Worm (Caenorhabditis elegans): ENCODE data around the gene F37C12.18.
A peak's percentile ranks its signal among the peaks of the same experiment; 100 is the strongest.

The F37C12.18 gene

DNA sequence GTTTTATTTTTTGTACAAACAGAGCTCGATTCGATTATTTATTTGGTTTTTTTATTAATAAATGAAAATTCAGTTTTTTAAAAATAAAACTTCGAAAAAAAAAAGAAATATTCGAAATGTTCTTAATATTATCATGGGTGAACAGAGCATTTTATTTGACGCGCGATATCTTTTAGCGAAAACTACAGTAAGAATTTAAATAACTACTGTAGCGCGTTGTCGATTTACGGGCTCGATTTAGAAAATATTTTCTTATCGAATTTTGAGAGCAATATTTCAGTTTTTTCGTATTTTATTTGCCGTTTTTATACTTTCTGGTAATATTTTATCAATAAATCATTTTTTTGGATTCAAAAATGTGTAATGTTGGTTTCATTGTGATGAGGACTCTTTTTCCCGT, 25.9 kb upstream of the F37C12.18 start:
- no peak for TF ChIP-seq ztf-29 (GFP tag; IDR thresholded peaks at IDR 0.05)
- no peak for TF ChIP-seq ztf-23 (GFP tag; IDR thresholded peaks at IDR 0.05)
- TF ChIP-seq med-1 (GFP tag; optimal IDR thresholded peaks at IDR 0.05; ENCODE audit: insufficient read depth) = no peak
- TF ChIP-seq ref-1 (GFP tag; conservative IDR thresholded peaks at IDR 0.05) = no peak
- no peak for TF ChIP-seq cog-1 (tag; optimal IDR thresholded peaks at IDR 0.05)
- no peak for TF ChIP-seq flt-1 (GFP tag; IDR thresholded peaks at IDR 0.05)
- no peak for TF ChIP-seq T22C8.4 (GFP tag; IDR thresholded peaks at IDR 0.05)
- no peak for TF ChIP-seq klf-2 (GFP tag; conservative IDR thresholded peaks at IDR 0.05)
- no peak for TF ChIP-seq tab-1 (GFP tag; IDR thresholded peaks at IDR 0.05)

DNA sequence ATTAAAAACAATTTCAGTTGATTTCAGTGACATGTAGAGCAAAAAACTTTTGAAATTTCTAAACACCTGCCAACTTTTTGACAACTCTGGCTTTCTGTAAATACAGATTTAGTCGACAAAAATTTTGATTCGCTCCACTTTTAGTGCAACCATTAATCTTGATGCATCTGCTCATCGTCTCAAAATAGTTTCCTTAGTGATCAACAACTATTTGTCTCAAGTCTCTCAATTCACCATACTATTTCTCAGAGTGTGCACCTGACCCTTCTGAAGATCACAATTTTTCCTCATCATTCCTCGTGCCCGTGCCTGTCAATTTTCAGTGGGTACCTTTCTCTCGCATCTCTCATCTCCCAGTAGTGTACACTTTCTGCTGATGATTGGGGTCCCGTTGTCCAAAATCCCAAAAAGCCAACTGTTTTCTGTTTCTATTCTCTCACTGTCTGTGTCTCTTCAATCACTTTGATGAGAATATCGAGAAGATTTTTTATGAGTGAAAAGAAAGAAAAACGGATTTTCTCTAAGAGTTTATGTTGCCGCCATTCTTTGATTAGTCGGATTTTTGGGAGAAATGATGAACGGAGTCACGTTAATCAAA, 21.8 kb upstream of the F37C12.18 start:
- TF ChIP-seq tab-1 (GFP tag; IDR thresholded peaks at IDR 0.05) (no peak), ref-1 (GFP tag; conservative IDR thresholded peaks at IDR 0.05) (no peak), ztf-23 (GFP tag; IDR thresholded peaks at IDR 0.05) (no peak), T22C8.4 (GFP tag; IDR thresholded peaks at IDR 0.05) (no peak), flt-1 (GFP tag; IDR thresholded peaks at IDR 0.05) (no peak), ztf-29 (GFP tag; IDR thresholded peaks at IDR 0.05) (no peak), med-1 (GFP tag; optimal IDR thresholded peaks at IDR 0.05; ENCODE audit: insufficient read depth) (no peak), cog-1 (tag; optimal IDR thresholded peaks at IDR 0.05) (no peak), klf-2 (GFP tag; conservative IDR thresholded peaks at IDR 0.05) (no peak)

DNA sequence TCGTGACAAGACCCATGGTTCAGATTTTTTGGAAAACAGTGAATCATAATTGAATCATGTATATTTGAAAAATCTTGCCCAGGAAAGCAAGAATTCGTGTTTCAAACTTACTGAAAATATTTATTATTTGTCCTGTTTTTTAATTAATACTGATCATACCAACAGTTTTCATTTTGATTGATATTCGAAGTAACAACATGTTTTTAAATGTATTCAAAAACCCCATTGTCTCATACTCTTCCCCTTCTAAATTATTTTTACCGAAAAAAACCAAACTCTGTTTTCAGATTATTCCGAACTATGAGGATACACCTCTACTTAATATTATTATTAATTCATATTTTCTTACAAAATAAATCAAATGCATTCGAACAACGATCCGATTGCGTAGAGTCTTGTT, 21.0 kb upstream of the F37C12.18 start, which contains the start of gene R151.1:
TSS of gene R151.1 (plus strand) at position 301 of the 400 bp plus-strand sequence.
- TF ChIP-seq klf-2 (GFP tag; conservative IDR thresholded peaks at IDR 0.05) = no peak
- TF ChIP-seq flt-1 (GFP tag; IDR thresholded peaks at IDR 0.05) = no peak
- TF ChIP-seq med-1 (GFP tag; optimal IDR thresholded peaks at IDR 0.05; ENCODE audit: insufficient read depth) = no peak
- TF ChIP-seq ztf-23 (GFP tag; IDR thresholded peaks at IDR 0.05) = no peak
- no peak for TF ChIP-seq cog-1 (tag; optimal IDR thresholded peaks at IDR 0.05)
- no peak for TF ChIP-seq tab-1 (GFP tag; IDR thresholded peaks at IDR 0.05)
- no peak for TF ChIP-seq ztf-29 (GFP tag; IDR thresholded peaks at IDR 0.05)
- TF ChIP-seq ref-1 (GFP tag; conservative IDR thresholded peaks at IDR 0.05) = no peak
- no peak for TF ChIP-seq T22C8.4 (GFP tag; IDR thresholded peaks at IDR 0.05)

DNA sequence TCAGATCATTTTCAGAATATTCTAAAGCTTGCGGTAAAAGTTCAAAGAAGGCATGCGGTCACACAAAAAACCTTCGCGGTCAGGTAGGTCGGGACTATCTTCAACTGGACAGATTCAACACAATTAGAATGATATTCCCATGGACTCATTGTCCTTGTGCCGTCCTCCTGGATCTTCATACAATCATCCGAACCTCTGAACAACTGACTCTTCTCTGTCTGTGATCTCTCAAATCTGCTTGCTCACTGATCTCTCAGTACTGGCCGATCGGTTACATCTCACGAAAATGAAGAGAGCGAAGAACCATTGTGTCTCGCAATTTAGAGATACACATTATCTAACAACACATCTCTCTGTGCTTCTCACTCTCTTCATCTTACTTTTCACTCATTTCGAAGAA, 20.3 kb upstream of the F37C12.18 start:
- TF ChIP-seq T22C8.4 (GFP tag; IDR thresholded peaks at IDR 0.05) (no peak), ref-1 (GFP tag; conservative IDR thresholded peaks at IDR 0.05) (no peak), tab-1 (GFP tag; IDR thresholded peaks at IDR 0.05) (no peak), cog-1 (tag; optimal IDR thresholded peaks at IDR 0.05) (no peak), klf-2 (GFP tag; conservative IDR thresholded peaks at IDR 0.05) (no peak), ztf-29 (GFP tag; IDR thresholded peaks at IDR 0.05) (no peak), ztf-23 (GFP tag; IDR thresholded peaks at IDR 0.05) (no peak), med-1 (GFP tag; optimal IDR thresholded peaks at IDR 0.05; ENCODE audit: insufficient read depth) (no peak), flt-1 (GFP tag; IDR thresholded peaks at IDR 0.05) (no peak)

DNA sequence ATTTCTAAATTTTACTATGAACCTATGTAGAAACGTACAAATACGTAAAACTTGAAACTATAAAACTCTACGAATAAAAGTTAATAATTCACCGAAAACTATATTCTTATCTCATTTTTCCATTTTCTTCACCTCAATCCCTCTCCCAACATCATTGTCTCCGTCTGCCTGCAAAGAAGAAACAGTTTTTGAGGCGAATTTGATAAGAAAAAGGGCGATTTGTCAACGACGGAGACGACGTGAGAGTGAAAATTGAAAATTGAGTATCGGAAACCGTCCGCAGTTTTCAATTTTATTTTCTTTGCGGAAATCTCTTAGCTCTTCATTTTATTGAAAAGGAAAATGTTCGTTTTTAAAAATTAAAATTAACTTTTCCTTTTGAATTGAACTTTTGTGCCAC, 16.8 kb upstream of the F37C12.18 start:
- no peak for TF ChIP-seq ztf-23 (GFP tag; IDR thresholded peaks at IDR 0.05)
- TF ChIP-seq med-1 (GFP tag; optimal IDR thresholded peaks at IDR 0.05; ENCODE audit: insufficient read depth) = no peak
- no peak for TF ChIP-seq tab-1 (GFP tag; IDR thresholded peaks at IDR 0.05)
- no peak for TF ChIP-seq T22C8.4 (GFP tag; IDR thresholded peaks at IDR 0.05)

DNA sequence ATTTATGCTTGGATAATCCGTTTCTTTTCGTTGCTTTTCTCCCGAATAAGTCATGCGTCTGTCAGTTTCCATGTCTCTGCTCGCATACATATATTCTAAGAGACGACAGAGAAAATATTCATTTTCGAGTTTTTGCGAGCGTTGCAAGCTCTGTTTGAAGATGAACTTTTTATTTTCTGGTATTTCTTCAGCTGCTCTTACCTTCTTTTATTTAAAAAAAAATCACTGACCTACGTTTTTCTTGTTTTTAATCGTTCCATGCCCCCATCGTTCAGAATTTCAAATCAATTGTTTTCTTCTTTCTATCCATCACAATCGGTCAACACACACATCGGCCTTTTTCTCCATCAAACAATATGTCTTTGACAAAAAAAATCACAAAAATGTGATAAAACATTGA, 15.3 kb upstream of the F37C12.18 start:
- TF ChIP-seq cog-1 (tag; optimal IDR thresholded peaks at IDR 0.05) (no peak), T22C8.4 (GFP tag; IDR thresholded peaks at IDR 0.05) (no peak), tab-1 (GFP tag; IDR thresholded peaks at IDR 0.05) (no peak), klf-2 (GFP tag; conservative IDR thresholded peaks at IDR 0.05) (no peak), med-1 (GFP tag; optimal IDR thresholded peaks at IDR 0.05; ENCODE audit: insufficient read depth) (no peak), flt-1 (GFP tag; IDR thresholded peaks at IDR 0.05) (no peak), ref-1 (GFP tag; conservative IDR thresholded peaks at IDR 0.05) (no peak), ztf-23 (GFP tag; IDR thresholded peaks at IDR 0.05) (no peak), ztf-29 (GFP tag; IDR thresholded peaks at IDR 0.05) (no peak)

DNA sequence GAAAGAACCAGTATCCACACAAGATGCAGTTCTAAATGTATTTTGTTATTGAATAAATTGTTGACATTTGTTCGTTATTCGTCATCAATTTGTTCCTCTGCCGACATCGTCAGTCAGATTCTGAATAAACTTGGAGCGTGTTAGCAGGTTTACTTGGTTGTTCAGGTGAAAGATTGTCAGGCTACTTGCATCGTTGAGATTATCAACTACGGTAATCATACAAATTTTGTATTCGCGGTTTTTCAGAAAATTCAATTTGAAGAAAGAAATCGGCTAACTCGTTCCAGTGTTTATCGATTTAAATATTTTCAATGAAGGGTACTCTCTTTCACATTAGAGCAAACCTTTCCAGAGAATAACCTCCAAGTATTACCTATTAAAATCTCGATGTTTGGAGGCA, 14.5 kb upstream of the F37C12.18 start, which contains the start of gene R151.2:
TSS of gene R151.2 (plus strand) at position 247 of the 400 bp plus-strand sequence.
- TF ChIP-seq flt-1 (GFP tag; IDR thresholded peaks at IDR 0.05) = no peak
- no peak for TF ChIP-seq ztf-23 (GFP tag; IDR thresholded peaks at IDR 0.05)
- no peak for TF ChIP-seq klf-2 (GFP tag; conservative IDR thresholded peaks at IDR 0.05)
- TF ChIP-seq ztf-29 (GFP tag; IDR thresholded peaks at IDR 0.05) = no peak

DNA sequence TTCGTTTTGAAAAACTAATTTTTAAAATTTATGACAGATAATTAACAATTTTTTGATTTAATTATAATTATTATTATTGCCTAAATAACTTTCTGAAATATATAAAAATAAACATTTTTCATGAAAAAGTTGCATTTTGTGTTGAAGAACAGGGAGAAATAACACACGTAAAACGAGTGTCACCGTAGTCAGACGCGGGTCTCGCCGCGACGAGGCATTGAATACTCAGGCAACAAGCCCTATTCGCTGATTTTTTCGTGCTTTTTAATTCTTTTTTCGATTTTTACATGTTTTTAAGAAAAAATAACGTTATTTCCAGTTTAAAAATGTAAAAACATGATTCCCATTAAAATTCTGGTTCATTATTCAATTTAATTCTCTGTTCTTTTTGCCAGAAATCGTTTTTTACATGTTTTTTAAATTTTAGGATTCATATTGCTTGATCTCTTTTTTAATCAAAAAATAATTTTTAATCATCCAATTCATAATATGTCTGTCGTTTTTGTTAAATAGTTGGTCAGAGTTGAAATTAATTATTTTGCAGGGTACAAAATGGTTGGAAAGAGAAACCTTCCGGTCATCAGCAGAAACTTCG, 12.8 kb upstream of the F37C12.18 start, which contains the start of gene rpl-6:
TSS of gene rpl-6 (plus strand) at position 545 of the 595 bp plus-strand sequence.
- 0 out of 2 replicates have a peak, but pooled peaks have one; percentile 13 for TF ChIP-seq flt-1 (GFP tag; IDR thresholded peaks at IDR 0.05)
- TF ChIP-seq ztf-23 (GFP tag; IDR thresholded peaks at IDR 0.05) = 0 out of 2 replicates have a peak, but pooled peaks have one; percentile 28
- no peak for TF ChIP-seq ref-1 (GFP tag; conservative IDR thresholded peaks at IDR 0.05)
- TF ChIP-seq cog-1 (tag; optimal IDR thresholded peaks at IDR 0.05) = peak; percentile 66
- TF ChIP-seq ztf-29 (GFP tag; IDR thresholded peaks at IDR 0.05) = peak; percentile 61; the same call in 1 of the 2 replicates
- no peak for TF ChIP-seq tab-1 (GFP tag; IDR thresholded peaks at IDR 0.05)

DNA sequence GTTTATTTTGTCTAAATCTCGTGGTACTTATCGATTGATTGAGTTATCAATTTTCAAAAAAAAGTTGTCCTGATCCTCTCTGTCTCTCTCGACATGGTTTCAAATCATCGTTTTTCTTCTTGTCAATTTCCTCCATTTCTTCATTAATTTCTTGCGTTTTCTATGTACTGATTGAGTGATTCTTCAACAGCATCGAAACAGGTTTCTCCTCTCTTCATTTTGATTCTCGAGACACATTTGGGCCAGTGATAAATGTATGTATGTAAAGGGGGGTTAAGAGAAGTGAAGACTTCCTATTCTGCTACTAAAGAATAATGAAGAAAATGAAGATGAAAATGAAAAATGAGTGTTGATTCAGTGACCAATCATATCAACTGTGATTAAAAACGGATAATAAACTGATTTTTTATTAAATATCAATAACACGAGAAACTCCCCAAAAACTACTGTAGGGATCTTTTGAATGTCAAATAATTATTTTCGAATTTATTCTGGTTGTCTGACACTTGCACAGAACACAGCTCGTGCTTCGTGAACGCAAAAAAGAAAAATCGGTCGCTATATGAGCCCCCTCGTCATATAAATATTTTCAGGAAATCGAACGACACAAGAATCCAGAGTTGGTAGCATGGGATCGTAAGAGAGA, 8.0 kb upstream of the F37C12.18 start:
- TF ChIP-seq ztf-23 (GFP tag; IDR thresholded peaks at IDR 0.05) (no peak), tab-1 (GFP tag; IDR thresholded peaks at IDR 0.05) (no peak), T22C8.4 (GFP tag; IDR thresholded peaks at IDR 0.05) (no peak), klf-2 (GFP tag; conservative IDR thresholded peaks at IDR 0.05) (no peak), ztf-29 (GFP tag; IDR thresholded peaks at IDR 0.05) (no peak), ref-1 (GFP tag; conservative IDR thresholded peaks at IDR 0.05) (no peak), flt-1 (GFP tag; IDR thresholded peaks at IDR 0.05) (no peak), cog-1 (tag; optimal IDR thresholded peaks at IDR 0.05) (no peak), med-1 (GFP tag; optimal IDR thresholded peaks at IDR 0.05; ENCODE audit: insufficient read depth) (no peak)

All from whole organism, midembryonic.